Fruit fly (Drosophila melanogaster) S2 (cell line): Measurements from ENCODE around the gene Eip93F.

Experiments
- CG8478 ChIP-seq: fragments of >200 bp; optimal IDR thresholded peaks from 2 replicates; lab custom pipeline; 2018
- CTCF ChIP-seq, 2 experiments: fragments of >200 bp; optimal IDR thresholded peaks; 2 replicates each; lab custom pipeline; 2018

DNA sequence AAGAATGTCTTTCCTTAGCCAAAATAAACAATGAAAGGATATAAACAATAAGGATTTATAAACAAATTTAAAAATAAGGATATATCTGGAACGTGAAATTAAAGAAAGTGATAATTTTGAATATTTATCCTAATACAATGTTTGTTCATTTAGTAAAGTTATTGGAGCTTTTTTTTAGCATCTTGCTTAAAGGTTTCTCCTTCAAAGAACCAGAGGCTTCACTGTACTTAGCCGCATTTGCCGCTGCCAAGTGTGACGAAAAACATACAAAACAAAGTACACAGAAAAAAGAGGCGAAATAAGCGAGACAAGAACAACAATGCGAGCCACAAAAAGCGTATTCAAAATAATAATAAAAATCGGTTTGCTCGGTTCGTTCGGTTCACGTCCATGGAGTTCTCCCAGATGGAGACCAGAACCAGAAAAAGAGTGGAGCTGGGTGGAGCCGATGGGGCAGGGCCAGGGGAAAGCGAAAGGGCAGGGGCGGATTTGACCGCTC lies 7.4 kb upstream of the Eip93F start:
- TF ChIP-seq CG8478 (lab: Kevin White, UChicago) (no peak), CTCF (optimal IDR thresholded peaks at IDR 0.05; lab: Kevin White, UChicago) (no peak)
